Fruit fly (Drosophila melanogaster): ENCODE measurements around the gene CG32091.

Gene CG32091

dm6 chr3L:11683819-11684521 lies 52.8 kb downstream of the CG32091 start, which contains the start of gene Sugb (continued):
- TF ChIP-seq CG9727 (GFP tag; optimal IDR thresholded peaks at IDR 0.05) (peak; percentile 55), Hmx (GFP tag; optimal IDR thresholded peaks at IDR 0.05) (peak; percentile 27), Ssrp (tag; optimal IDR thresholded peaks at IDR 0.05) (peak; percentile 4), CG31441 (GFP tag; IDR thresholded peaks at IDR 0.05) (peak; percentile 28; the same call in 1 of the 2 replicates), knrl (GFP tag; IDR thresholded peaks at IDR 0.05; ENCODE audit: partially characterized antibody) (peak; percentile 66; the same call in 1 of the 3 replicates), CG10366 (GFP tag; IDR thresholded peaks at IDR 0.05) (peak; percentile 40; the same call in 1 of the 2 replicates), ind (GFP tag; optimal IDR thresholded peaks at IDR 0.05) (peak; percentile 1), CG12391 (tag; optimal IDR thresholded peaks at IDR 0.05) (peak; percentile 69), CG6813 (GFP tag; optimal IDR thresholded peaks at IDR 0.05) (peak; percentile 42), pb (GFP tag; optimal IDR thresholded peaks at IDR 0.05) (peak; percentile 47), CG2889 (GFP tag; IDR thresholded peaks at IDR 0.05) (no peak), Adf1 (GFP tag; IDR thresholded peaks at IDR 0.05) (peak; percentile 44; the same call in 1 of the 2 replicates), CG15073 (GFP tag; optimal IDR thresholded peaks at IDR 0.05) (no peak), dan (GFP tag; IDR thresholded peaks at IDR 0.05) (no peak), CG15696 (tag; optimal IDR thresholded peaks at IDR 0.05) (peak; percentile 43), CG14441 (GFP tag; IDR thresholded peaks at IDR 0.05) (peak; percentile 57), CG16779 (GFP tag; IDR thresholded peaks at IDR 0.05) (no peak), cato (GFP tag; optimal IDR thresholded peaks at IDR 0.05; ENCODE audit: borderline replicate concordance) (no peak), CG11504 (tag; optimal IDR thresholded peaks at IDR 0.05) (peak; percentile 66), Hr51 (GFP tag; optimal IDR thresholded peaks at IDR 0.05) (peak; percentile 52 to 57), CG11093 (GFP tag; IDR thresholded peaks at IDR 0.05) (no peak), CG4707 (GFP tag; optimal IDR thresholded peaks at IDR 0.05) (no peak), Fer1 (GFP tag; optimal IDR thresholded peaks at IDR 0.05) (peak; percentile 67), mirr (GFP tag; optimal IDR thresholded peaks at IDR 0.05) (peak; percentile 61), CG1832 (GFP tag; optimal IDR thresholded peaks at IDR 0.05) (no peak), CG17328 (GFP tag; IDR thresholded peaks at IDR 0.05) (peak; percentile 62), CG3407 (GFP tag; optimal IDR thresholded peaks at IDR 0.05) (peak; percentile 41), CG11695 (GFP tag; IDR thresholded peaks at IDR 0.05) (peak; percentile 41; the same call in 1 of the 3 replicates), Xbp1 (GFP tag; optimal IDR thresholded peaks at IDR 0.05) (peak; percentile 68), CG4360 (GFP tag; IDR thresholded peaks at IDR 0.05) (no peak), inv (GFP tag; IDR thresholded peaks at IDR 0.05; ENCODE audit: partially characterized antibody) (0 out of 2 replicates have a peak, but pooled peaks have one; percentile 6), abd-A (tag; optimal IDR thresholded peaks at IDR 0.05) (peak; percentile 78), caup (GFP tag; optimal IDR thresholded peaks at IDR 0.05; ENCODE audit: severe bottlenecking) (peak; percentile 66), Lim3 (GFP tag; IDR thresholded peaks at IDR 0.05) (no peak), usp (GFP tag; optimal IDR thresholded peaks at IDR 0.05) (no peak), kah (GFP tag; optimal IDR thresholded peaks at IDR 0.05) (no peak), psq (GFP tag; optimal IDR thresholded peaks at IDR 0.05) (no peak), gro (GFP tag; optimal IDR thresholded peaks at IDR 0.05) (peak; percentile 68), HHEX (GFP tag; optimal IDR thresholded peaks at IDR 0.05) (peak; percentile 9), CG14050 (GFP tag; IDR thresholded peaks at IDR 0.05) (0 out of 3 replicates have a peak, but pooled peaks have one; percentile 30), CG6791 (GFP tag; IDR thresholded peaks at IDR 0.05; ENCODE audit: partially characterized antibody) (no peak), en (GFP tag; optimal IDR thresholded peaks at IDR 0.05) (peak; percentile 3), CG8089 (GFP tag; optimal IDR thresholded peaks at IDR 0.05) (peak; percentile 4), NK7.1 (GFP tag; optimal IDR thresholded peaks at IDR 0.05) (peak; percentile 55), p53 (GFP tag; optimal IDR thresholded peaks at IDR 0.05) (no peak), CG2202 (tag; optimal IDR thresholded peaks at IDR 0.05) (peak; percentile 9), tio (GFP tag; optimal IDR thresholded peaks at IDR 0.05) (no peak), Ptx1 (GFP tag; IDR thresholded peaks at IDR 0.05) (peak; percentile 56; the same call in 1 of the 2 replicates), vnd (GFP tag; IDR thresholded peaks at IDR 0.05; ENCODE audit: partially characterized antibody) (no peak)
